Fruit fly (Drosophila melanogaster) whole organism, pupa: ENCODE measurements around the gene CG6610.

Experiments used
- CG10348 ChIP-seq: fragments of 200-800 bp; sonication (Bioruptor generic); IDR thresholded peaks from 2 replicates; pipeline ENCODE4 v1.3.6; 2022; ENCODE audit warnings: missing biosample characterization, missing genetic modification characterization
- Pif1B ChIP-seq: fragments of 200-800 bp; sonication (Bioruptor generic); optimal IDR thresholded peaks from 3 replicates; lab custom pipeline; 2016; ENCODE audit warnings: missing biosample characterization, missing genetic modification characterization

DNA sequence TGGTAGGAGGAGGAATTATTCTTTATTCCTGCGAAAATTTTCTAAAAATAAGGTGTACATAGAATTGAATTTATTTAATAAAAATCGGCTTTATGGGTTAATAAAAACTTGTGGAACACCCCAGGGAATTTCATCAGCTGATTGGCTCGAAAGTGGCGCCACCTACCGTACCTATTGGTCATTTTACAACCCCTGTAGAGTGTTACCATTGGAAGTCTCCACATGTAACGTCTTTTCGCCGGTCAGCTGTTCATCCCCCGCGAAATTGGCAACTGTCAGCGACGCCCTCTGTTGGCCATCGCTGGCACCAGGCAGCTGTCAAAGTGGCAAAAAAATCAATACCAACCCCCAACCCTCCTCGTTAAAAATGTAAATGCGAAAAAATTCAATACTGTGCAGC lies 7.2 kb downstream of the CG6610 start, which contains the start of gene CG13293:
- no peak for TF ChIP-seq CG10348 (GFP tag; lab: Robert Waterston, UW)
- no peak for TF ChIP-seq Pif1B
